Worm (Caenorhabditis elegans): ENCODE measurements around the gene smrc-1.

ce11 chrIII:6381584-6382391 lies 9.0 kb upstream of the smrc-1 start, which contains the start of gene znf-622:
- TF ChIP-seq hmbx-1 (tag; optimal IDR thresholded peaks at IDR 0.05) (no peak), pes-1 (GFP tag; IDR thresholded peaks at IDR 0.05) (no peak), ama-1 (optimal IDR thresholded peaks at IDR 0.05) (peak; percentile 91), aly-1 (tag; optimal IDR thresholded peaks at IDR 0.05) (no peak), ets-7 (tag; optimal IDR thresholded peaks at IDR 0.05) (no peak), hnd-1 (tag; optimal IDR thresholded peaks at IDR 0.05) (no peak), hmg-4 (GFP tag; optimal IDR thresholded peaks at IDR 0.05) (no peak), ceh-36 (tag; optimal IDR thresholded peaks at IDR 0.05) (no peak), F13C5.2 (tag; optimal IDR thresholded peaks at IDR 0.05) (no peak), scrt-1 (GFP tag; IDR thresholded peaks at IDR 0.05) (no peak), flt-1 (GFP tag; IDR thresholded peaks at IDR 0.05) (no peak), sea-1 (GFP tag; conservative IDR thresholded peaks at IDR 0.05) (no peak), ceh-13 (GFP tag; optimal IDR thresholded peaks at IDR 0.05) (no peak)
